Fruit fly (Drosophila melanogaster): Measurements from ENCODE around the gene CG31637.

CG31637 gene

dm6 chr2L:6502887-6503723 is 4.7 kb downstream of the CG31637 start:
- TF ChIP-seq CTCF (optimal IDR thresholded peaks at IDR 0.05), result no peak
- TF ChIP-seq CG8478 (optimal IDR thresholded peaks at IDR 0.05), result no peak

DNA sequence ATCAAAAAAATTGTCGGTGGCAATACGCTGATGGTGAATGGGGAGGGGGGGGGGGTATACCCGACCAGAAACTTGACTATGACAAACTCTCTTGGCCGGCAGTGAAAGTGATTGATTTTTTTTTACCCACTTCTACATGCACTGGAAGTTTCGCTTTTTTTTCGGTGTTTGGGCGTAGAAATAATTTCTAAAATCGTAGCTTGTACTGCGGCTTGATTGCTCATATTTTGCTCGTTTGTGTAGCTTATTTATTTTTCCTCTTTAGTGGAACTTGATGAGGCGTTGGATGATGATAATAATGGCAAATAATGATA is 5.2 kb downstream of the CG31637 start:
- no peak for TF ChIP-seq CTCF (optimal IDR thresholded peaks at IDR 0.05)
- TF ChIP-seq CG8478 (optimal IDR thresholded peaks at IDR 0.05), result no peak

dm6 chr2L:6508666-6509065 is 10.2 kb downstream of the CG31637 start:
- no peak for TF ChIP-seq CG8478 (optimal IDR thresholded peaks at IDR 0.05)
- TF ChIP-seq CTCF (optimal IDR thresholded peaks at IDR 0.05), result no peak

dm6 chr2L:6513948-6514347 is 15.5 kb downstream of the CG31637 start:
- TF ChIP-seq CG8478 (optimal IDR thresholded peaks at IDR 0.05) (no peak), CTCF (optimal IDR thresholded peaks at IDR 0.05) (no peak)

dm6 chr2L:6526996-6527395 is 28.5 kb downstream of the CG31637 start:
- no peak for TF ChIP-seq CG8478 (optimal IDR thresholded peaks at IDR 0.05)
- TF ChIP-seq CTCF (optimal IDR thresholded peaks at IDR 0.05), result peak; percentile 93 to 95

DNA sequence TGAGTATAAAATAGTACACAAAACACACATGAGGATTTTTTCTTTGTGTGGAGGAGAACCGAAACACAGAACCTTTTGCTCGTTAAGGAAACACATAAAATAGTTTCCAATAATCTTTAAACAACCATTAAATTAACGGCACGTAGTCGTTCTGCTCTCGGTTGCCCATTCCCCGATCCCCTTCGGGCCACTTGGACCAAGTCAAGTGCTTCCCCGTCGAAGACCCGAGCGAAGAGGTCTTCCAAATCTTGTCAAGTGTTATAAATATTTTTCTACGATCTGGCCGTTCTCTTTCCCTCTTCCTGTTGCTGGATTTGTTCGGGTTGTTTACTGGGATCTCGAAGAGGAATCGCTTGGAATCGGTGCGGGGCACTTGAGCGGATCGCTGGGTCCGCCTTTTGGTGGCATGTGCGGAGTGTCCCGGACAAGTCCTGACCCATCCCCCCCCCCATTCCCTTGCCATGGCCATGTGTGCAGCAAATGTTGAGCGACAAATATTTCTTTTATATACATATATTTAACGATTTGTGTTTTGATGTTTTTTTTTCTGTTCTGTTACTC is 32.6 kb downstream of the CG31637 start:
- TF ChIP-seq CG8478 (optimal IDR thresholded peaks at IDR 0.05) (no peak), CTCF (optimal IDR thresholded peaks at IDR 0.05) (no peak)

DNA sequence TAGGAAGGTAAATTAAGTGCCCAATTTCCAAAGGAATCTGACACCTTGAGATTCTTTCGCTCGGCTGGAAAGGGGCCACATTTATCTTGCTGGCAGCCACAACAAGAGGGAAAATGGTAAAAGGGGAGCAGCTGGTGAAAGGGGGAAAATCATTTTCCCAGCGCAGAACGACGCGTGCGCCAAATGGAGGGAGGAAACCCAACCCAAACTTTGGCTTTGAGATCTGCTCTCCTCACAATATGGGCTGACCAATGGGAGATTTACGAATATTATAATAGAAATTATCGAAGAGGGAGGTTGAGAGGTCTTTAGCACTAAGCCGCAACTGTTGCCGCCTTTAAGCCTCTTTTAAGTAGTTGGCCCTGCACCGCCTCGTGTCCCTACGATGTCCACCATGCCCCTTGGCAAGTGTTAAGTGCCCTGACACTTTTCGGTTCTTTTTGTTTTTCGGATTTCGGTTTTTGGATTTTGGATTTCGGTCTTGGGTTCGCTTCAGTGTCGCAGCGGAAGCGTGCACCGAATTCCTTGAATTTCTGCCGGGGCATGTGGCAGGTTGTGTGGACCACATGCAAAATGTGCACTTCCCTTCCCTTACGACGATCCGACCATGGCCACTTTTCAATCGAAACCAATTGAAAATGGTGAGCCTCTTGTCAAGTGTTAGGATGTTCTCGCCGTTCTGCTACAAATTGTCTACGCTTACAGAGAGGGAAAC is 33.7 kb downstream of the CG31637 start:
- TF ChIP-seq CTCF (optimal IDR thresholded peaks at IDR 0.05), result no peak
- no peak for TF ChIP-seq CG8478 (optimal IDR thresholded peaks at IDR 0.05)

- TF ChIP-seq CTCF (optimal IDR thresholded peaks at IDR 0.05) (no peak), CG8478 (optimal IDR thresholded peaks at IDR 0.05) (no peak)
Measured at dm6 chr2L:6532977-6533376, 34.5 kb downstream of the CG31637 start.

- TF ChIP-seq CG8478 (optimal IDR thresholded peaks at IDR 0.05) (no peak), CTCF (optimal IDR thresholded peaks at IDR 0.05) (no peak)
Measured at dm6 chr2L:6533719-6534118, 35.3 kb downstream of the CG31637 start.

DNA sequence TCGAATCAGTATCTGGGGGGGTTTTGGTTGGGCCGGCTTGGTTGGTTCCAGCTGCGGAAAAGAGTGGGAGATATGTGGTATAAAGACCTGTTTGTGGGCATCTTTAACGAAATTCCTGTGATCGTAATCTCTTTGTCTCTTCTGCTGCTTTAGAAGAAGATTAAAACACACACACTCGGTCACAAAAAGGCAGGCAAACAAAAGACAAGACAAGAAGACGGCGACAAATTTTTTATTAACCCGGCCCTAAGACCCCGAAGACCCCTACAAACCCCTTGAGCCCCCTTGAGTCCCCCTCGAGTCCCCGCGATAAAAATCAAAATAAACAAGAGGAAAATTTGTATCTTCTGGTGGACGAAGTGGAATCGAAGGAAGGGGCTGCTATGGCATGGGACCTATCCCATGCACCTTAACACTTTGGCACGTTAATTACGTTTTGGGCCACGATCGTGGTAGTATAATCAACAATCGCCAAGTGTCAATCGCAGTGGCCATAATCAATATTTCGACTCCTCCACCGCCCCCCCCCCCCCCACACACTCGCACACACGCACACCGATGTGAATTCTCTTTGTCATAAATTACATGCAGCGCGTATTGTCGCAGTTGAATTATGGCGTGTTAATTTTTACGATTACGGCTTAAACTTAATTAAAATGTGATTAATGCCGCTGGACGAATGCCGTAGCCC is 35.8 kb downstream of the CG31637 start:
- TF ChIP-seq CTCF (optimal IDR thresholded peaks at IDR 0.05), result no peak
- no peak for TF ChIP-seq CG8478 (optimal IDR thresholded peaks at IDR 0.05)

DNA sequence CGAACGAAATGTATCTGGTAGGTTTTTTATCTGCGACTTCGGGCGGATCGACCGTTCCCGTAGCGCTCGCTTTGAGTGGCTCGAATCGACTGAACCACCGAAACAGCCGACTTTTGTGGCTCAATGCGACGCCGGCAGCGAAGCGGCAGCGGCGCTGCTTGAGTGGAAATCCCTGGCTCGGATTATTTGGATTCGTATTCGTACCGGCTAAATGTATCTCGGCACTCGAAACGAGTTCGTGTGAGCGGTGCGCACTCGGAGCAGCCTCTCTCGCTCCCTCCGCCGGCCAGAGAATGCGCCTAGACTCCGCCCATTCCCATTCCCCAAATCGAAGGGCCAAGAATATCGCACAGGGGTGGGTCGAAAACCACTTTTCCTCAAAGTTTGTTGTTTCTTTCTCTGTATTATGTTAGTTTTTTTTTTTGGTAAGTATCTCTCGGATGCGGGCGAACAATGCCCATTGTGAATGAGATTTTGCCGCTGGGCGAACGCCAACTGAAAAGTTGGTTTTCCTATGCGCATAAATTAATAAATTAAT is 37.7 kb downstream of the CG31637 start:
- TF ChIP-seq CTCF (optimal IDR thresholded peaks at IDR 0.05), result no peak
- TF ChIP-seq CG8478 (optimal IDR thresholded peaks at IDR 0.05), result no peak

DNA sequence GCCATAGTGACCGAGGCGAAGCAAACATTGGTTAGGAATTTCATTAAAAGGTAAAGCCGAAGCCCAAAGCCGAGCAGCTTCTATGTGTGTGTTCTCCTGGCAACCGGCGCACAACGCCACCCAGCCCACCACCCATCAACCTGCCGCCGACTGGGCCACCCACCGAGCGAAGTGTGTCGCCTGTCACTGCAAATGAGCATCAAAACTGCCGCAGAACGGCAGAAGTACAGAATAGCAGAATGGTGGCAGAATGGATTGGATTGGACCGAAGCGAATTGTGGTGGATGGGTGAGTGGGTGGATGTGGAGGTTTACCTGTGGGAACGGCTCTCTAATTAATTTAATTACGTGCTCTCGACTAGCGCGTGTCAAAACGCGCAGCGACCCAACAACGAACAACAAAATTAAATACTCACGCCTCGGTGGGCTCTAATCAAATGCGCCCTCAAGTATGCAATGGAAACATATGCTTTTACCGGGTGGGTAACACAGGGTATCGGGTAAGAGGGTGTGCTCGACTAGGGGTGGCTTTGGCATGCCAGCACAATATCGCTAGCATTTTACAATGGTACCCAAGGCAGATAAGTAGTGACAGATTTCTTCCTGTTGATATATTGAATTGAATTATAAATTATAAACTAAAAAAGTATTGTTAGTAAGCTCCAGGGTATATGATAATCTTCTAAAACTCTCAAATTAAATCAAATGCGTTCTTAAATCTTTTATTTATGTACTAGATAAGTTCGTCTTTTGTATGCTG is 41.4 kb downstream of the CG31637 start:
- no peak for TF ChIP-seq CG8478 (optimal IDR thresholded peaks at IDR 0.05)
- no peak for TF ChIP-seq CTCF (optimal IDR thresholded peaks at IDR 0.05)

dm6 chr2L:6546883-6547471 is 48.5 kb downstream of the CG31637 start, which contains the start of gene eya:
Gene eya (minus strand): TSS chr2L:6546976.
- TF ChIP-seq CTCF (optimal IDR thresholded peaks at IDR 0.05) (no peak), CG8478 (optimal IDR thresholded peaks at IDR 0.05) (no peak)

DNA sequence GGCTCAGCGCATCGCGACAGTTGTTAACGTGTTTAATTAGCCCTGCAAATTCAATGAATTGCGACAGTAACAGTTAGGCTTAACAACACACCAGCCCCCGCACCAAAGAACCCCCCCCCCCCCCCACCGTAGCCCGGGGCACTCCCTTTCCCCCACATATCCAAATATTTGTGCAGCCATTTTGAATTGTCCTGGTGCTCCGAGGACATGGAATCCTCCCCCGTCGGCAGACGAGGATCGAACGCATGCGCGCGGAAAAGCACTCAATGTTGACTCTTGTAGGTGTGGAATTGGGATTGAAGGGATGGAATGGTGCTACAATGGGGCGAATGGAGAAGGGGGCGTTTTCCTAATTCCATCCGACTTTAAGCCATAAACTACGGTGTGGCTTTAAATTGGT is 49.5 kb downstream of the CG31637 start:
- no peak for TF ChIP-seq CG8478 (optimal IDR thresholded peaks at IDR 0.05)
- TF ChIP-seq CTCF (optimal IDR thresholded peaks at IDR 0.05), result no peak

Data from S2 (cell line).